Fruit fly (Drosophila melanogaster) whole organism, wandering third instar larva: ENCODE results near the gene CG4455.

Experiments used
- Abd-B ChIP-seq: fragments of >200 bp; optimal IDR thresholded peaks from 2 replicates; lab custom pipeline; 2017; ENCODE audit warnings: missing biosample characterization, missing genetic modification characterization
- CG32264 ChIP-seq: fragments of 200-800 bp; sonication (Bioruptor generic); optimal IDR thresholded peaks from 2 replicates; lab custom pipeline; 2016; ENCODE audit warnings: missing biosample characterization, missing genetic modification characterization
- CG9705 ChIP-seq: fragments of 200-800 bp; sonication (Bioruptor generic); optimal IDR thresholded peaks from 2 replicates; lab custom pipeline; 2018; ENCODE audit warnings: missing biosample characterization, mild to moderate bottlenecking, missing genetic modification characterization
- CrebA ChIP-seq: fragments of 200-800 bp; sonication (Bioruptor generic); optimal IDR thresholded peaks from 2 replicates; lab custom pipeline; 2016; ENCODE audit warnings: missing biosample characterization, mild to moderate bottlenecking, missing genetic modification characterization, borderline replicate concordance
- Dfd ChIP-seq: fragments of >200 bp; optimal IDR thresholded peaks from 2 replicates; lab custom pipeline; 2017; ENCODE audit warnings: missing biosample characterization, missing genetic modification characterization
- Dif ChIP-seq: fragments of 200-275, 200-300 bp; sonication (Bioruptor generic); optimal IDR thresholded peaks from 2 replicates; lab custom pipeline; 2018; ENCODE audit warnings: missing biosample characterization, missing genetic modification characterization; ENCODE audit not compliant: partially characterized antibody
- GATAd ChIP-seq: sonication (Bioruptor generic); optimal IDR thresholded peaks from 2 replicates; lab custom pipeline; 2016; ENCODE audit warnings: missing biosample characterization, missing genetic modification characterization
- HLH106 ChIP-seq: fragments of 200-800 bp; optimal IDR thresholded peaks from 3 replicates; lab custom pipeline; 2019; ENCODE audit warnings: missing biosample characterization, mild to moderate bottlenecking, missing genetic modification characterization, moderate library complexity
- Hnf4 ChIP-seq: fragments of 200-800 bp; sonication (Bioruptor generic); optimal IDR thresholded peaks from 2 replicates; lab custom pipeline; 2016; ENCODE audit warnings: missing biosample characterization, mild to moderate bottlenecking, missing genetic modification characterization
- Hr78 ChIP-seq: fragments of >200 bp; optimal IDR thresholded peaks from 2 replicates; lab custom pipeline; 2017; ENCODE audit warnings: missing biosample characterization, missing genetic modification characterization
- Hr83 ChIP-seq: fragments of 200-300 bp; sonication (Bioruptor generic); optimal IDR thresholded peaks from 2 replicates; lab custom pipeline; 2016; ENCODE audit warnings: missing biosample characterization, mild to moderate bottlenecking, missing genetic modification characterization, moderate library complexity; ENCODE audit not compliant: poor library complexity, severe bottlenecking
- Jra ChIP-seq: sonication (Bioruptor generic); optimal IDR thresholded peaks from 2 replicates; lab custom pipeline; 2016; ENCODE audit warnings: missing biosample characterization, missing genetic modification characterization
- Mio ChIP-seq: sonication (Bioruptor generic); optimal IDR thresholded peaks from 2 replicates; lab custom pipeline; 2016; ENCODE audit warnings: missing biosample characterization, missing genetic modification characterization
- Myc ChIP-seq: fragments of >200 bp; optimal IDR thresholded peaks from 2 replicates; lab custom pipeline; 2017
- N ChIP-seq: fragments of >200 bp; optimal IDR thresholded peaks from 2 replicates; lab custom pipeline; 2018; ENCODE audit warnings: missing biosample characterization, missing external identifiers, missing genetic modification characterization
- OdsH ChIP-seq: fragments of 200-800 bp; sonication (Bioruptor generic); optimal IDR thresholded peaks from 2 replicates; lab custom pipeline; 2016; ENCODE audit warnings: missing biosample characterization, mild to moderate bottlenecking, missing genetic modification characterization
- Rel ChIP-seq, 2 experiments: fragments of 200-800 bp; sonication (Bioruptor generic) in 1 of 2; optimal IDR thresholded peaks; 2 replicates in 1 of 2; 3 replicates in 1 of 2; lab custom pipeline; 2016 to 2019; ENCODE audit warnings: mild to moderate bottlenecking in 2 of 2, missing biosample characterization in 2 of 2, missing genetic modification characterization in 2 of 2, moderate library complexity in 1 of 2
- Sp1 ChIP-seq: fragments of 200-800 bp; sonication (Bioruptor generic); optimal IDR thresholded peaks from 3 replicates; lab custom pipeline; 2019; ENCODE audit warnings: missing biosample characterization, mild to moderate bottlenecking, missing genetic modification characterization, moderate library complexity
- Vsx2 ChIP-seq: fragments of 200-300, 225-300 bp; sonication (Bioruptor generic); optimal IDR thresholded peaks from 2 replicates; lab custom pipeline; 2018; ENCODE audit warnings: missing biosample characterization, missing genetic modification characterization; ENCODE audit not compliant: partially characterized antibody
- br ChIP-seq: fragments of 200-800 bp; sonication (Bioruptor generic); optimal IDR thresholded peaks from 2 replicates; lab custom pipeline; 2016; ENCODE audit warnings: missing biosample characterization, missing genetic modification characterization
- brk ChIP-seq: fragments of 200-800 bp; sonication (Bioruptor generic); optimal IDR thresholded peaks from 2 replicates; lab custom pipeline; 2016; ENCODE audit warnings: missing biosample characterization, mild to moderate bottlenecking, missing genetic modification characterization
- dl ChIP-seq, 2 experiments: fragments of 175-275, 200-275 bp in 1 of 2; fragments of 200-275 bp in 1 of 2; sonication (Bioruptor generic); optimal IDR thresholded peaks; lab custom pipeline; 2018; ENCODE audit warnings: mild to moderate bottlenecking in 2 of 2, missing biosample characterization in 2 of 2, missing genetic modification characterization in 2 of 2, moderate library complexity in 2 of 2; ENCODE audit not compliant: partially characterized antibody in 2 of 2, insufficient read depth in 1 of 2
- dmrt93B ChIP-seq: fragments of 200-800 bp; sonication (Bioruptor generic); optimal IDR thresholded peaks from 2 replicates; lab custom pipeline; 2018; ENCODE audit warnings: missing biosample characterization, mild to moderate bottlenecking, missing genetic modification characterization
- dsf ChIP-seq: sonication (Bioruptor generic); optimal IDR thresholded peaks from 2 replicates; lab custom pipeline; 2016; ENCODE audit warnings: missing biosample characterization, missing genetic modification characterization, borderline replicate concordance
- ey ChIP-seq: fragments of 200-800 bp; sonication (Bioruptor generic); optimal IDR thresholded peaks from 2 replicates; lab custom pipeline; 2016; ENCODE audit warnings: missing biosample characterization, missing genetic modification characterization
- foxo ChIP-seq, 2 experiments: fragments of 200-800 bp; sonication (Bioruptor generic); optimal IDR thresholded peaks; 2 replicates in 1 of 2; 3 replicates in 1 of 2; lab custom pipeline; 2016 to 2017; ENCODE audit warnings: missing biosample characterization in 2 of 2, missing genetic modification characterization in 2 of 2
- fru ChIP-seq: fragments of 200-800 bp; sonication (Bioruptor generic); optimal IDR thresholded peaks from 3 replicates; lab custom pipeline; 2016; ENCODE audit warnings: missing biosample characterization, mild to moderate bottlenecking, missing genetic modification characterization
- h ChIP-seq: fragments of 200-800 bp; sonication (Bioruptor generic); optimal IDR thresholded peaks from 3 replicates; lab custom pipeline; 2016; ENCODE audit warnings: missing biosample characterization, mild to moderate bottlenecking, missing genetic modification characterization
- jim ChIP-seq: fragments of 175-275, 200-325 bp; sonication (Bioruptor generic); optimal IDR thresholded peaks from 2 replicates; lab custom pipeline; 2016; ENCODE audit warnings: missing biosample characterization, mild to moderate bottlenecking, missing genetic modification characterization
- lola ChIP-seq: fragments of >200 bp; optimal IDR thresholded peaks from 2 replicates; lab custom pipeline; 2017; ENCODE audit warnings: missing biosample characterization, missing genetic modification characterization
- pan ChIP-seq: fragments of >200 bp; optimal IDR thresholded peaks from 2 replicates; lab custom pipeline; 2017
- psq ChIP-seq: fragments of 200-800 bp; sonication (Bioruptor generic); optimal IDR thresholded peaks from 3 replicates; lab custom pipeline; 2017; ENCODE audit warnings: missing biosample characterization, mild to moderate bottlenecking, missing genetic modification characterization, moderate library complexity
- rgr ChIP-seq: fragments of 200-800 bp; sonication (Bioruptor generic); optimal IDR thresholded peaks from 3 replicates; lab custom pipeline; 2016; ENCODE audit warnings: missing biosample characterization, mild to moderate bottlenecking, missing genetic modification characterization
- sage ChIP-seq: fragments of 200-800 bp; sonication (Bioruptor generic); optimal IDR thresholded peaks from 2 replicates; lab custom pipeline; 2016; ENCODE audit warnings: missing biosample characterization, mild to moderate bottlenecking, missing genetic modification characterization
- sv ChIP-seq: fragments of 200-800 bp; sonication (Bioruptor generic); optimal IDR thresholded peaks from 3 replicates; lab custom pipeline; 2016; ENCODE audit warnings: missing biosample characterization, missing genetic modification characterization
- tai ChIP-seq: sonication (Bioruptor generic); optimal IDR thresholded peaks from 2 replicates; lab custom pipeline; 2016; ENCODE audit warnings: missing biosample characterization, missing genetic modification characterization
- usp ChIP-seq: fragments of >200 bp; optimal IDR thresholded peaks from 2 replicates; lab custom pipeline; 2017; ENCODE audit warnings: missing biosample characterization, missing genetic modification characterization
- woc ChIP-seq: sonication (Bioruptor generic); optimal IDR thresholded peaks from 2 replicates; lab custom pipeline; 2016; ENCODE audit warnings: missing biosample characterization, mild to moderate bottlenecking, missing genetic modification characterization

CG4455 gene

dm6 chr2L:16350742-16351568 is 1.8 kb upstream of the CG4455 start:
- peak; percentile 99 for TF ChIP-seq HLH106 (tag; lab: Kevin White, UChicago)
- peak; percentile 91 for TF ChIP-seq Dfd (GFP tag; lab: Kevin White, UChicago)
- peak; percentile 89 for TF ChIP-seq Mio (GFP tag; lab: Kevin White, UChicago)
- peak; percentile 99 for TF ChIP-seq h (GFP tag; lab: Kevin White, UChicago)
- TF ChIP-seq Vsx2 (GFP tag; lab: Kevin White, UChicago), result no peak
- TF ChIP-seq rgr (GFP tag; lab: Kevin White, UChicago), result peak; percentile 99
- TF ChIP-seq ey (GFP tag; lab: Kevin White, UChicago), result peak; percentile 99
- peak; percentile 99 for TF ChIP-seq br (GFP tag; lab: Kevin White, UChicago)
- TF ChIP-seq lola (GFP tag; lab: Kevin White, UChicago), result no peak
- TF ChIP-seq Hnf4 (GFP tag; lab: Kevin White, UChicago), result peak; percentile 98
- peak; percentile 100 for TF ChIP-seq Sp1 (GFP tag; lab: Kevin White, UChicago)
- TF ChIP-seq Jra (GFP tag; lab: Kevin White, UChicago), result peak; percentile 98
- TF ChIP-seq Dif (GFP tag; lab: Kevin White, UChicago), result no peak
- no peak for TF ChIP-seq pan (lab: Kevin White, UChicago)
- TF ChIP-seq N, result no peak
- TF ChIP-seq psq (GFP tag; lab: Kevin White, UChicago), result peak; percentile 100
- peak; percentile 96 for TF ChIP-seq tai
- peak; percentile 99 for TF ChIP-seq OdsH (GFP tag; lab: Kevin White, UChicago)
- TF ChIP-seq jim (GFP tag; lab: Kevin White, UChicago), result peak; percentile 44
- TF ChIP-seq CrebA, result peak; percentile 96
- TF ChIP-seq foxo (GFP tag; optimal IDR thresholded peaks at IDR 0.05; lab: Kevin White, UChicago), result peak; percentile 93 to 99
- TF ChIP-seq Hr78, result no peak
- no peak for TF ChIP-seq Abd-B (GFP tag; lab: Kevin White, UChicago)
- no peak for TF ChIP-seq dl (GFP tag; optimal IDR thresholded peaks at IDR 0.05; lab: Kevin White, UChicago; ENCODE audit: insufficient read depth in 1 of 2, partially characterized antibody in 2 of 2)
- TF ChIP-seq dsf (GFP tag; lab: Kevin White, UChicago), result peak; percentile 90
- peak; percentile 92 for TF ChIP-seq GATAd
- peak; percentile 98 for TF ChIP-seq sage (GFP tag; lab: Kevin White, UChicago)
- TF ChIP-seq Myc (lab: Kevin White, UChicago), result no peak
- TF ChIP-seq Rel (GFP tag; optimal IDR thresholded peaks at IDR 0.05; lab: Kevin White, UChicago), result peak; percentile 95
- peak; percentile 93 for TF ChIP-seq Rel (tag; optimal IDR thresholded peaks at IDR 0.05; lab: Kevin White, UChicago)
- TF ChIP-seq CG9705 (GFP tag; lab: Kevin White, UChicago), result peak; percentile 98
- peak; percentile 99 for TF ChIP-seq sv (GFP tag; lab: Kevin White, UChicago)
- TF ChIP-seq brk (GFP tag; lab: Kevin White, UChicago), result peak; percentile 98
- TF ChIP-seq CG32264 (GFP tag; lab: Kevin White, UChicago), result peak; percentile 95
- no peak for TF ChIP-seq usp (GFP tag; lab: Kevin White, UChicago)
- peak; percentile 47 for TF ChIP-seq Hr83 (GFP tag; lab: Kevin White, UChicago)
- TF ChIP-seq dmrt93B (GFP tag; lab: Kevin White, UChicago), result peak; percentile 98
- TF ChIP-seq woc, result peak; percentile 99
- peak; percentile 99 for TF ChIP-seq fru (GFP tag; lab: Kevin White, UChicago)
- TF ChIP-seq, all 38 proteins: peak for 28
